Worm (Caenorhabditis elegans): ENCODE data around the gene F12F6.7.

Gene F12F6.7

ce11 chrIV:11522225-11522952 lies 39.2 kb downstream of the F12F6.7 start:
- no peak for TF ChIP-seq unc-62 (GFP tag; optimal IDR thresholded peaks at IDR 0.05)

ce11 chrIV:11520960-11521359 lies 40.7 kb downstream of the F12F6.7 start, which contains the start of the genes M04B2.4 and gfl-1:
Gene M04B2.4 (minus strand): TSS chrIV:11521031.
Gene gfl-1 (plus strand): TSS chrIV:11521290.
- TF ChIP-seq unc-62 (GFP tag; optimal IDR thresholded peaks at IDR 0.05): no peak

- no peak for TF ChIP-seq unc-62 (GFP tag; optimal IDR thresholded peaks at IDR 0.05)
These were observed 51.0 kb downstream of the F12F6.7 start, which contains the start of gene M04B2.6 for ce11 chrIV:11510664-11511063. Gene M04B2.6 (minus strand): TSS chrIV:11510764.
